Fruit fly (Drosophila melanogaster) Kc167 (cell line): ENCODE results near the gene CG5245.

Source experiments
- h ChIP-seq: fragments of >200 bp; optimal IDR thresholded peaks from 3 replicates; lab custom pipeline; 2018; ENCODE audit warnings: missing external identifiers
- insv ChIP-seq: fragments of >200 bp; optimal IDR thresholded peaks from 3 replicates; lab custom pipeline; 2018; ENCODE audit warnings: missing external identifiers
- ttk ChIP-seq: sonication (Bioruptor generic); optimal IDR thresholded peaks from 2 replicates; lab custom pipeline; 2017; ENCODE audit warnings: missing external identifiers

- TF ChIP-seq insv (no peak), h (lab: Kevin White, UChicago) (no peak), ttk (lab: Kevin White, UChicago) (no peak)
Observed at dm6 chr3R:12425510-12426309, 3.6 kb upstream of the CG5245 start, which contains the start of gene Pp1-87B.
